Worm (Caenorhabditis elegans): Measurements from ENCODE around the gene hex-1.

hex-1 gene

ce11 chrX:2178410-2178944, 42.5 kb upstream of the hex-1 start (continued):
- TF ChIP-seq nhr-28 (tag; optimal IDR thresholded peaks at IDR 0.05) (no peak), egl-13 (tag; optimal IDR thresholded peaks at IDR 0.05) (no peak), fkh-10 (GFP tag; optimal IDR thresholded peaks at IDR 0.05) (no peak), aly-2 (tag; optimal IDR thresholded peaks at IDR 0.05) (no peak), nhr-12 (tag; optimal IDR thresholded peaks at IDR 0.05) (no peak), tbx-2 (tag; optimal IDR thresholded peaks at IDR 0.05) (no peak), lir-3 (tag; optimal IDR thresholded peaks at IDR 0.05; ENCODE audit: poor library complexity) (no peak), aha-1 (tag; optimal IDR thresholded peaks at IDR 0.05) (no peak), skn-1 (tag; optimal IDR thresholded peaks at IDR 0.05) (peak; percentile 22), elt-3 (tag; optimal IDR thresholded peaks at IDR 0.05) (peak in 1 of 6 experiments; percentile 46), ama-1 (optimal IDR thresholded peaks at IDR 0.05) (no peak), nhr-20 (tag; optimal IDR thresholded peaks at IDR 0.05) (no peak), F16B12.6 (tag; optimal IDR thresholded peaks at IDR 0.05) (no peak), ztf-4 (tag; optimal IDR thresholded peaks at IDR 0.05) (no peak), grh-1 (GFP tag; IDR thresholded peaks at IDR 0.05) (no peak), lin-15B (tag; optimal IDR thresholded peaks at IDR 0.05) (no peak), nhr-71 (tag; optimal IDR thresholded peaks at IDR 0.05) (no peak), ceh-88 (GFP tag; IDR thresholded peaks at IDR 0.05) (no peak), rnt-1 (tag; optimal IDR thresholded peaks at IDR 0.05) (no peak), ceh-8 (GFP tag; optimal IDR thresholded peaks at IDR 0.05) (no peak), dpl-1 (GFP tag; optimal IDR thresholded peaks at IDR 0.05) (no peak), lin-35 (GFP tag; optimal IDR thresholded peaks at IDR 0.05) (peak in 1 of 2 experiments; percentile 4), efl-1 (optimal IDR thresholded peaks at IDR 0.05) (no peak), efl-1 (GFP tag; optimal IDR thresholded peaks at IDR 0.05 in 1 of 2) (no peak), nhr-19 (GFP tag; conservative IDR thresholded peaks at IDR 0.05) (no peak)

ce11 chrX:2180588-2180987, 40.4 kb upstream of the hex-1 start, which contains the start of gene F48B9.1:
TSS of gene F48B9.1 (plus strand) at chrX:2180888.
- no peak for TF ChIP-seq fos-1 (tag; optimal IDR thresholded peaks at IDR 0.05)
- no peak for TF ChIP-seq F16B12.6 (tag; optimal IDR thresholded peaks at IDR 0.05)
- TF ChIP-seq efl-1 (optimal IDR thresholded peaks at IDR 0.05) = no peak
- peak in 1 of 2 experiments; percentile 72 for TF ChIP-seq efl-1 (GFP tag; optimal IDR thresholded peaks at IDR 0.05 in 1 of 2)
- no peak for TF ChIP-seq zip-4 (GFP tag; optimal IDR thresholded peaks at IDR 0.05)

- TF ChIP-seq F16B12.6 (tag; optimal IDR thresholded peaks at IDR 0.05) (no peak), snpc-4 (tag; optimal IDR thresholded peaks at IDR 0.05) (no peak), lin-15B (tag; optimal IDR thresholded peaks at IDR 0.05) (no peak), alr-1 (tag; optimal IDR thresholded peaks at IDR 0.05; ENCODE audit: borderline replicate concordance) (no peak), rnt-1 (tag; optimal IDR thresholded peaks at IDR 0.05) (peak; percentile 48), nhr-85 (tag) (no peak), pqm-1 (tag; optimal IDR thresholded peaks at IDR 0.05) (no peak), zip-4 (GFP tag; optimal IDR thresholded peaks at IDR 0.05) (no peak), fkh-4 (tag; optimal IDR thresholded peaks at IDR 0.05; ENCODE audit: borderline replicate concordance) (no peak), nhr-71 (tag; optimal IDR thresholded peaks at IDR 0.05) (peak; percentile 6), lin-14 (GFP tag; optimal IDR thresholded peaks at IDR 0.05) (peak; percentile 63)
Measured at ce11 chrX:2188885-2189284, 32.1 kb upstream of the hex-1 start.

ce11 chrX:2190740-2191139, 30.2 kb upstream of the hex-1 start:
- TF ChIP-seq hlh-4 (tag; optimal IDR thresholded peaks at IDR 0.05) = no peak
- no peak for TF ChIP-seq ces-1 (GFP tag; optimal IDR thresholded peaks at IDR 0.05)
- TF ChIP-seq zip-4 (GFP tag; optimal IDR thresholded peaks at IDR 0.05) = no peak
- TF ChIP-seq efl-1 (optimal IDR thresholded peaks at IDR 0.05) = no peak
- peak in 1 of 2 experiments; percentile 85 for TF ChIP-seq efl-1 (GFP tag; optimal IDR thresholded peaks at IDR 0.05 in 1 of 2)
- no peak for TF ChIP-seq ztf-11 (tag; optimal IDR thresholded peaks at IDR 0.05)
- no peak for TF ChIP-seq sptf-1 (tag; optimal IDR thresholded peaks at IDR 0.05)
- TF ChIP-seq egl-27 (tag; optimal IDR thresholded peaks at IDR 0.05) = no peak
- TF ChIP-seq dpl-1 (GFP tag; optimal IDR thresholded peaks at IDR 0.05) = no peak
- peak; percentile 64 for TF ChIP-seq dsc-1 (tag; optimal IDR thresholded peaks at IDR 0.05)
- peak; percentile 25 for TF ChIP-seq fkh-4 (tag; optimal IDR thresholded peaks at IDR 0.05; ENCODE audit: borderline replicate concordance)
- no peak for TF ChIP-seq unc-98 (GFP tag; IDR thresholded peaks at IDR 0.05)
- TF ChIP-seq Y116A8C.19 (tag; optimal IDR thresholded peaks at IDR 0.05; ENCODE audit: borderline replicate concordance) = no peak
